Worm (Caenorhabditis elegans) whole organism, early embryonic: ENCODE results near the gene Y75B12A.2.

Source experiments
- F13C5.2 ChIP-seq: sonication (generic microtip); optimal IDR thresholded peaks from 2 replicates; lab custom pipeline; 2017; ENCODE audit warnings: mild to moderate bottlenecking, missing genetic modification characterization, inconsistent platforms, missing compliant biosample characterization
- ama-1 ChIP-seq: fragments of 150-350 bp; optimal IDR thresholded peaks from 2 replicates; lab custom pipeline; 2014
- ceh-13 ChIP-seq: fragments of 200-800 bp; sonication (Bioruptor generic); optimal IDR thresholded peaks from 2 replicates; lab custom pipeline; 2018; ENCODE audit warnings: mild to moderate bottlenecking, missing genetic modification characterization, missing compliant biosample characterization
- ets-7 ChIP-seq: sonication (generic microtip); optimal IDR thresholded peaks from 2 replicates; lab custom pipeline; 2016; ENCODE audit warnings: missing genotype, missing genetic modification characterization, missing compliant biosample characterization
- hmbx-1 ChIP-seq: sonication (generic microtip); optimal IDR thresholded peaks from 2 replicates; lab custom pipeline; 2016; ENCODE audit warnings: mild to moderate bottlenecking, missing genetic modification characterization, missing compliant biosample characterization
- hnd-1 ChIP-seq: sonication (generic microtip); optimal IDR thresholded peaks from 2 replicates; lab custom pipeline; 2016; ENCODE audit warnings: missing genetic modification characterization, missing compliant biosample characterization
- scrt-1 ChIP-seq: fragments of 200-800 bp; sonication (Bioruptor generic); IDR thresholded peaks from 2 replicates; pipeline ENCODE4 v1.3.6; 2022; ENCODE audit warnings: missing genetic modification characterization, missing compliant biosample characterization
- sea-1 ChIP-seq: fragments of 200-800 bp; sonication (Bioruptor generic); conservative IDR thresholded peaks from 2 replicates; pipeline ENCODE4 v1.3.6; 2022; ENCODE audit warnings: missing genetic modification characterization, missing compliant biosample characterization
- tbx-11 ChIP-seq: fragments of 200-800 bp; sonication (Bioruptor generic); IDR thresholded peaks from 2 replicates; pipeline ENCODE4 v1.3.6; 2022; ENCODE audit warnings: missing genetic modification characterization, missing compliant biosample characterization
- tbx-37 ChIP-seq: fragments of 200-800 bp; sonication (Bioruptor generic); conservative IDR thresholded peaks from 2 replicates; pipeline ENCODE4 v1.3.6; 2022; ENCODE audit warnings: missing genetic modification reagents, missing genetic modification characterization, missing compliant biosample characterization
- tra-4 ChIP-seq: sonication (generic microtip); optimal IDR thresholded peaks from 2 replicates; lab custom pipeline; 2017; ENCODE audit warnings: missing genetic modification characterization, missing compliant biosample characterization

DNA sequence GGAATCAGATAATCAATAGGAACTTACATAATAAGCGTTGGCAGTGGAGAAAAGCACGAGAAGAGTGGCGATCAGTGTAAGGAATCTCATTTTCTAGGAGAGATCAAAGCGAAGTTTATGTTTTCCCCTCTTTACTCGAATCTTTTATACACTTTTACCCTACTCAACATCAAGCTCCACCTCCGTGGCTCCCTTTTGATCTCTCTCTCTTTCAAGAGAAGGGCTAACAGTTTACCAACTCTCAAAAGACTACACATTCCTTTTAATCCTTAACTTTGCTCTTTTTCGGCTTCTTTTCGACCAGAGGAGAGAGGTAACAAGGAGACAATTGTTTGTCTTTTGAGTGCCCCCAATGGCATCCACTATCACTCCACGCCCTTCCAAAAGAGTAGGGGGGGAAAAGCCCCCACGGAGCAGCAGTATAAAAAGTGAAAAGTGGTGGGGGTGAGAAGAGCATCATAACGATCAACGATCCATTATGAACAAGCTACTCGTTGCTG lies 22.1 kb upstream of the Y75B12A.2 start, which contains the start of the genes C01G10.15 and C01G10.6:
- TF ChIP-seq tra-4 (tag; lab: Kevin White, UChicago): no peak
- TF ChIP-seq ets-7 (tag; lab: Kevin White, UChicago): no peak
- TF ChIP-seq hmbx-1: no peak
- no peak for TF ChIP-seq tbx-37 (GFP tag; lab: Robert Waterston, UW)
- no peak for TF ChIP-seq hnd-1
- no peak for TF ChIP-seq ama-1 (lab: Kevin White, UChicago)
- TF ChIP-seq ceh-13 (GFP tag; lab: Kevin White, UChicago): no peak
- TF ChIP-seq F13C5.2: no peak
- no peak for TF ChIP-seq scrt-1 (GFP tag; lab: Robert Waterston, UW)
- TF ChIP-seq sea-1: no peak
- TF ChIP-seq tbx-11 (GFP tag; lab: Robert Waterston, UW): no peak
